Worm (Caenorhabditis elegans) whole organism, L1 larva: ENCODE results near the gene srd-39.

ENCODE experiments used
- C34B4.2 ChIP-seq: sonication (generic microtip); optimal IDR thresholded peaks from 2 replicates; lab custom pipeline; 2017; ENCODE audit warnings: mild to moderate bottlenecking, missing genetic modification characterization, missing compliant biosample characterization
- F16B12.6 ChIP-seq: fragments of 150-350 bp; optimal IDR thresholded peaks from 2 replicates; lab custom pipeline; 2014; ENCODE audit warnings: missing biosample characterization, missing genetic modification characterization
- Y116A8C.19 ChIP-seq: sonication (generic microtip); optimal IDR thresholded peaks from 2 replicates; lab custom pipeline; 2016; ENCODE audit warnings: missing compliant biosample characterization, missing genetic modification characterization, borderline replicate concordance
- aha-1 ChIP-seq: fragments of 150-350 bp; optimal IDR thresholded peaks from 2 replicates; lab custom pipeline; 2014; ENCODE audit warnings: missing biosample characterization, missing genetic modification characterization
- aly-2 ChIP-seq: fragments of 150-350 bp; optimal IDR thresholded peaks from 2 replicates; lab custom pipeline; 2014; ENCODE audit warnings: missing biosample characterization, missing genetic modification characterization
- ama-1 ChIP-seq: fragments of 150-350 bp; optimal IDR thresholded peaks from 2 replicates; lab custom pipeline; 2014
- ceh-8 ChIP-seq: fragments of 200-800 bp; sonication (Bioruptor generic); optimal IDR thresholded peaks from 2 replicates; lab custom pipeline; 2018; ENCODE audit warnings: mild to moderate bottlenecking, missing genetic modification characterization, moderate library complexity, missing compliant biosample characterization
- ceh-82 ChIP-seq, 3 experiments: fragments of 150-350 bp in 1 of 3; sonication (generic microtip) in 2 of 3; optimal IDR thresholded peaks; 2 replicates each; lab custom pipeline; 2014 to 2017; ENCODE audit warnings: missing biosample characterization in 3 of 3, missing genetic modification characterization in 3 of 3
- ceh-90 ChIP-seq: sonication (generic microtip); optimal IDR thresholded peaks from 2 replicates; lab custom pipeline; 2016; ENCODE audit warnings: missing genetic modification characterization, missing compliant biosample characterization
- ces-1 ChIP-seq: fragments of 150-350 bp; optimal IDR thresholded peaks from 2 replicates; lab custom pipeline; 2014; ENCODE audit warnings: missing biosample characterization, missing genetic modification reagents, missing genetic modification characterization
- dpl-1 ChIP-seq, 3 experiments: fragments of 150-350 bp in 2 of 3; sonication (generic microtip) in 1 of 3; optimal IDR thresholded peaks; 2 replicates each; lab custom pipeline; 2014 to 2017; ENCODE audit warnings: missing biosample characterization in 3 of 3, missing genetic modification characterization in 3 of 3, missing genetic modification reagents in 3 of 3
- efl-1 ChIP-seq, 4 experiments: fragments of 150-350 bp; optimal IDR thresholded peaks in 3 of 4; peaks in 1 of 4; 1 replicate in 1 of 4; 2 replicates in 3 of 4; lab custom pipeline; 2014; ENCODE audit warnings: missing biosample characterization in 2 of 4, missing genetic modification characterization in 2 of 4, missing genetic modification reagents in 2 of 4
- egl-27 ChIP-seq, 2 experiments: fragments of 150-350 bp in 1 of 2; sonication (generic microtip); optimal IDR thresholded peaks; 3 replicates each; lab custom pipeline; 2017 to 2018; ENCODE audit warnings: missing biosample characterization in 2 of 2, missing genetic modification characterization in 2 of 2, missing genetic modification reagents in 2 of 2
- elt-2 ChIP-seq: sonication (generic microtip); optimal IDR thresholded peaks from 2 replicates; lab custom pipeline; 2016; ENCODE audit warnings: missing genetic modification characterization, mild to moderate bottlenecking, inconsistent platforms, missing compliant biosample characterization, missing genetic modification reagents
- elt-3 ChIP-seq, 6 experiments: fragments of 150-350 bp in 1 of 6; sonication (generic microtip); optimal IDR thresholded peaks; 2 replicates each; lab custom pipeline; 2017 to 2018; ENCODE audit warnings: missing biosample characterization in 6 of 6, missing genetic modification characterization in 6 of 6, inconsistent platforms in 1 of 6
- ets-5 ChIP-seq: fragments of 200-800 bp; sonication (Bioruptor generic); IDR thresholded peaks from 2 replicates; pipeline ENCODE4 v1.3.6; 2022; ENCODE audit warnings: missing genetic modification characterization, missing compliant biosample characterization
- fkh-10 ChIP-seq: sonication (generic microtip); optimal IDR thresholded peaks from 2 replicates; lab custom pipeline; 2017; ENCODE audit warnings: missing biosample characterization, missing genetic modification reagents, missing genetic modification characterization
- fkh-8 ChIP-seq: sonication (generic microtip); optimal IDR thresholded peaks from 2 replicates; lab custom pipeline; 2016; ENCODE audit warnings: mild to moderate bottlenecking, missing genetic modification characterization, missing compliant biosample characterization
- hlh-17 ChIP-seq: fragments of 200-800 bp; sonication (Bioruptor generic); optimal IDR thresholded peaks from 2 replicates; lab custom pipeline; 2018; ENCODE audit warnings: missing genetic modification characterization, mild to moderate bottlenecking, missing compliant biosample characterization, moderate library complexity, borderline replicate concordance
- hpl-2 ChIP-seq: fragments of 150-350 bp; optimal IDR thresholded peaks from 2 replicates; lab custom pipeline; 2014; ENCODE audit warnings: missing biosample characterization, missing genetic modification reagents, missing genetic modification characterization
- isw-1 ChIP-seq: fragments of 200-800 bp; sonication (Bioruptor generic); IDR thresholded peaks from 2 replicates; pipeline ENCODE4 v1.3.6; 2022; ENCODE audit warnings: missing genetic modification characterization, missing compliant biosample characterization
- jun-1 ChIP-seq: fragments of 150-350 bp; optimal IDR thresholded peaks from 2 replicates; lab custom pipeline; 2014; ENCODE audit warnings: missing biosample characterization, missing genetic modification reagents, missing genetic modification characterization
- lin-13 ChIP-seq: fragments of 150-350 bp; optimal IDR thresholded peaks from 2 replicates; lab custom pipeline; 2014; ENCODE audit warnings: missing biosample characterization, missing genetic modification reagents, missing genetic modification characterization
- lin-14 ChIP-seq: fragments of 200-800 bp; sonication (Bioruptor generic); optimal IDR thresholded peaks from 2 replicates; lab custom pipeline; 2018; ENCODE audit warnings: mild to moderate bottlenecking, missing genetic modification characterization, moderate library complexity, missing compliant biosample characterization
- lin-35 ChIP-seq, 2 experiments: fragments of 150-350 bp; optimal IDR thresholded peaks; 2 replicates each; lab custom pipeline; 2014; ENCODE audit warnings: missing biosample characterization in 2 of 2, missing genetic modification characterization in 2 of 2, missing genetic modification reagents in 2 of 2
- lir-3 ChIP-seq: sonication (generic microtip); optimal IDR thresholded peaks from 2 replicates; lab custom pipeline; 2016; ENCODE audit warnings: mild to moderate bottlenecking, missing genetic modification characterization, moderate library complexity, missing compliant biosample characterization; ENCODE audit not compliant: poor library complexity
- mab-9 ChIP-seq: fragments of 200-800 bp; sonication (Bioruptor generic); IDR thresholded peaks from 2 replicates; pipeline ENCODE4 v1.3.6; 2022; ENCODE audit warnings: missing genetic modification reagents, missing genetic modification characterization, missing compliant biosample characterization
- mef-2 ChIP-seq: fragments of 150-350 bp; optimal IDR thresholded peaks from 2 replicates; lab custom pipeline; 2014; ENCODE audit warnings: missing biosample characterization, missing genetic modification characterization
- mep-1 ChIP-seq: fragments of 150-350 bp; optimal IDR thresholded peaks from 2 replicates; lab custom pipeline; 2014; ENCODE audit warnings: missing biosample characterization, missing genetic modification characterization
- nhr-12 ChIP-seq: sonication (generic microtip); optimal IDR thresholded peaks from 2 replicates; lab custom pipeline; 2017; ENCODE audit warnings: missing biosample characterization, missing genetic modification characterization
- nhr-28 ChIP-seq: fragments of 150-350 bp; optimal IDR thresholded peaks from 2 replicates; lab custom pipeline; 2014; ENCODE audit warnings: missing biosample characterization, missing genetic modification characterization
- nhr-84 ChIP-seq: sonication (generic microtip); optimal IDR thresholded peaks from 2 replicates; lab custom pipeline; 2017; ENCODE audit warnings: missing biosample characterization, missing genetic modification characterization
- nhr-85 ChIP-seq: sonication (generic microtip); peaks from one replicate; lab custom pipeline; 2016; ENCODE audit warnings: missing genetic modification characterization, inconsistent platforms, missing compliant biosample characterization
- pag-3 ChIP-seq: sonication (generic microtip); optimal IDR thresholded peaks from 2 replicates; lab custom pipeline; 2017; ENCODE audit warnings: missing genetic modification characterization, mild to moderate bottlenecking, missing compliant biosample characterization, antibody characterized with exemption, borderline replicate concordance; ENCODE audit not compliant: insufficient read depth
- pqm-1 ChIP-seq: sonication (generic microtip); optimal IDR thresholded peaks from 3 replicates; lab custom pipeline; 2017; ENCODE audit warnings: missing biosample characterization, missing genetic modification characterization
- skn-1 ChIP-seq: fragments of 150-350 bp; optimal IDR thresholded peaks from 2 replicates; lab custom pipeline; 2014; ENCODE audit warnings: missing biosample characterization, missing genetic modification characterization
- snpc-4 ChIP-seq: fragments of 150-350 bp; optimal IDR thresholded peaks from 2 replicates; lab custom pipeline; 2014; ENCODE audit warnings: missing biosample characterization, missing genetic modification characterization
- snu-23 ChIP-seq: sonication (generic microtip); optimal IDR thresholded peaks from 2 replicates; lab custom pipeline; 2016; ENCODE audit warnings: missing genetic modification characterization, missing compliant biosample characterization
- sup-37 ChIP-seq: fragments of 200-800 bp; sonication (Bioruptor generic); optimal IDR thresholded peaks from 2 replicates; lab custom pipeline; 2018; ENCODE audit warnings: mild to moderate bottlenecking, missing genetic modification characterization, missing compliant biosample characterization
- swsn-7 ChIP-seq: sonication (generic microtip); optimal IDR thresholded peaks from 2 replicates; lab custom pipeline; 2016; ENCODE audit warnings: missing genetic modification characterization, missing compliant biosample characterization
- tbx-2 ChIP-seq: sonication (generic microtip); optimal IDR thresholded peaks from 2 replicates; lab custom pipeline; 2016; ENCODE audit warnings: missing genetic modification characterization, missing compliant biosample characterization
- tlp-1 ChIP-seq: fragments of 150-350 bp; optimal IDR thresholded peaks from 2 replicates; lab custom pipeline; 2014; ENCODE audit warnings: missing biosample characterization, missing genetic modification characterization
- unc-130 ChIP-seq: fragments of 150-350 bp; optimal IDR thresholded peaks from 2 replicates; lab custom pipeline; 2017; ENCODE audit warnings: missing biosample characterization, missing genetic modification characterization, inconsistent platforms
- vab-15 ChIP-seq: sonication (generic microtip); optimal IDR thresholded peaks from 2 replicates; lab custom pipeline; 2017; ENCODE audit warnings: missing genotype, mild to moderate bottlenecking, missing genetic modification characterization, missing compliant biosample characterization
- xbp-1 ChIP-seq: sonication (generic microtip); optimal IDR thresholded peaks from 2 replicates; lab custom pipeline; 2016; ENCODE audit warnings: missing genetic modification characterization, missing compliant biosample characterization
- ztf-4 ChIP-seq: fragments of 150-350 bp; optimal IDR thresholded peaks from 2 replicates; lab custom pipeline; 2014; ENCODE audit warnings: missing biosample characterization, missing genetic modification characterization

The srd-39 gene

DNA sequence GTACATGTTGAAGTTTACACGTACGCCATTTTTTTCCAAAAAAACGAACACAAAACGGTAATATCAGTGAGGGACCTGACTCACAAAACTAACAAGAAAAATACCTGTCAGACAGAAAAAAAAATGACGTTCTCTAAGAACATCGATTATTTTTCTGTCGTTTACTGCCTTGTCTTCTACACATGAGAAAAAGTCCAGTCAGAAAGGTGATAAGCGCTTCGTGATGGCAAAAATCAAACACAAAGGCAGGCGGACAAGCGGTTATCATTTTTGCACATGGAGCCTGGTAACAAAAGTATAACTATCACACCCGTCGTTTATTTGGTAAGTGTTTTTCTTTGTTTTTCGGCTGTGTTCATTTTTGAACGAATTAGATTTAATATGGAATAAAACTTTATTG lies 33.4 kb upstream of the srd-39 start, which contains the start of gene F46G10.4:
Gene F46G10.4, plus strand, starts transcription at position 212 of the 400 bp plus-strand sequence.
- TF ChIP-seq aly-2 (tag; lab: Kevin White, UChicago) (no peak), elt-2 (tag; lab: Kevin White, UChicago) (peak; percentile 23)

DNA sequence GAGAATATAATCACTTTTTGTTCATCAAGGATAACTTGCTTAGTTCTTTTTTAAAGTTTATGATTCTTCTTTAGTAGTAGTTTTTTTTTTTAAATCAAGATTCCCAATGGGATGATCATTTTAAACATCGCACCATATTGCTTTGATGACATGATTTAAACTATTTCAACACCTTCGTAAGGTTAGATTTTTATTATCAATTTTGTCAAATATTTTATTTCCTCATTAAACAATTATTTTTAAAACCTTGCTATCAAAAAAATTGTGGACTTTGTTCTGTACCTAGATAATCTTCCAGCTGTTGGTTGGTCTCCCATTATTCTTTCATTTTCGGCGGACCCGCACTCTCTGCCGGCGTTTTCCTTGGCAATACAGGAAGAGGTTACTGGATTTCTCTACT lies 31.0 kb upstream of the srd-39 start, which contains the start of gene sir-2.3:
Gene sir-2.3, plus strand, starts transcription at position 301 of the 400 bp plus-strand sequence.
- TF ChIP-seq snu-23 (no peak), nhr-12 (tag; lab: Kevin White, UChicago) (no peak), lin-13 (no peak), ceh-82 (tag; optimal IDR thresholded peaks at IDR 0.05; lab: Kevin White, UChicago) (no peak), efl-1 (optimal IDR thresholded peaks at IDR 0.05; lab: Kevin White, UChicago) (no peak), efl-1 (GFP tag; optimal IDR thresholded peaks at IDR 0.05 in 1 of 2; lab: Kevin White, UChicago) (no peak), pqm-1 (tag; lab: Kevin White, UChicago) (no peak), pag-3 (tag; lab: Kevin White, UChicago) (no peak), hpl-2 (GFP tag; lab: Kevin White, UChicago) (no peak), C34B4.2 (no peak), jun-1 (tag; lab: Kevin White, UChicago) (no peak), elt-3 (tag; optimal IDR thresholded peaks at IDR 0.05; lab: Kevin White, UChicago) (no peak), skn-1 (tag; lab: Kevin White, UChicago) (no peak), dpl-1 (GFP tag; optimal IDR thresholded peaks at IDR 0.05; lab: Kevin White, UChicago) (no peak), mab-9 (GFP tag; lab: Robert Waterston, UW) (no peak), F16B12.6 (no peak)
- TF ChIP-seq, all 84 proteins: peak for 0

DNA sequence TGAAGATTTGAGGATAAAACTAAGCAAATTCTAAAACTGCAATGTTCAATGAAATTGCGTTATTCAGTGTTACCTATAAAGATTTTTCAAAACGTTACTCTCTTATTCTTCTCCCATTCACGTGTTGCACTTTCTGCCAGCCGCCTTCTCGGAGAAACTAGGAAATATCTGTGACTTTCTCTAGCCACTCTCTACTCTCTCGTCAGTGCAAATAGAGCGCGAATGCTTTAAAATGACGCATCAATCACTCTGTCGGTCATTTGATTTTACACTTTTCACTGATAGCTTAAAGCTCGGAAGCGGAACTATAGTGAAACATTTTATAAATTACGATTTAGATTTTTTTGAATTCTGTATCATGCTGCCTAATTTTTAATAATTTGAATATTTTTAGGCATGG lies 28.5 kb upstream of the srd-39 start:
- TF ChIP-seq egl-27 (tag; optimal IDR thresholded peaks at IDR 0.05; lab: Kevin White, UChicago) (peak; percentile 52 to 60), C34B4.2 (no peak), ceh-82 (tag; optimal IDR thresholded peaks at IDR 0.05; lab: Kevin White, UChicago) (peak; percentile 32 to 78 (median 52)), sup-37 (no peak), isw-1 (GFP tag; lab: Robert Waterston, UW) (peak; percentile 14; the same call in 1 of the 2 replicates), xbp-1 (tag; lab: Kevin White, UChicago) (peak; percentile 76), unc-130 (tag; lab: Kevin White, UChicago) (peak; percentile 92), lin-14 (GFP tag; lab: Kevin White, UChicago) (peak; percentile 96), lir-3 (tag; lab: Kevin White, UChicago) (peak; percentile 42), vab-15 (tag; lab: Kevin White, UChicago) (no peak), fkh-8 (tag; lab: Kevin White, UChicago) (peak; percentile 82), ces-1 (GFP tag; lab: Kevin White, UChicago) (no peak), mef-2 (tag; lab: Kevin White, UChicago) (peak; percentile 47), snu-23 (peak; percentile 94), ceh-90 (tag; lab: Kevin White, UChicago) (no peak), efl-1 (optimal IDR thresholded peaks at IDR 0.05; lab: Kevin White, UChicago) (peak; percentile 58 to 67), efl-1 (GFP tag; optimal IDR thresholded peaks at IDR 0.05 in 1 of 2; lab: Kevin White, UChicago) (peak; percentile 49 to 73), nhr-84 (tag; lab: Kevin White, UChicago) (no peak), dpl-1 (GFP tag; optimal IDR thresholded peaks at IDR 0.05; lab: Kevin White, UChicago) (peak; percentile 50 to 64 (median 59)), hlh-17 (no peak), aha-1 (tag; lab: Kevin White, UChicago) (no peak), ceh-8 (no peak), Y116A8C.19 (tag; lab: Kevin White, UChicago) (no peak), nhr-28 (no peak), swsn-7 (tag; lab: Kevin White, UChicago) (peak; percentile 74), lin-35 (GFP tag; optimal IDR thresholded peaks at IDR 0.05; lab: Kevin White, UChicago) (peak; percentile 65 to 83), ets-5 (GFP tag; lab: Robert Waterston, UW) (no peak), ztf-4 (tag; lab: Kevin White, UChicago) (peak; percentile 79), fkh-10 (GFP tag; lab: Kevin White, UChicago) (no peak), elt-2 (tag; lab: Kevin White, UChicago) (peak; percentile 61), elt-3 (tag; optimal IDR thresholded peaks at IDR 0.05; lab: Kevin White, UChicago) (peak in 5 of 6 experiments; percentile 13 to 84 (median 76)), ama-1 (no peak), jun-1 (tag; lab: Kevin White, UChicago) (peak; percentile 74), mep-1 (tag; lab: Kevin White, UChicago) (peak; percentile 92), tbx-2 (tag; lab: Kevin White, UChicago) (peak; percentile 83), skn-1 (tag; lab: Kevin White, UChicago) (peak; percentile 92), tlp-1 (tag; lab: Kevin White, UChicago) (no peak), nhr-85 (tag; lab: Kevin White, UChicago) (peak; percentile 88), snpc-4 (tag; lab: Kevin White, UChicago) (peak; percentile 53)
